Worm (Caenorhabditis elegans): ENCODE results near the gene sly-1.

sly-1 gene

ce11 chrIII:10481497-10481896 is 25.4 kb upstream of the sly-1 start (continued):
- TF ChIP-seq dpl-1 (GFP tag; optimal IDR thresholded peaks at IDR 0.05) = no peak

ce11 chrIII:10481988-10482387 is 24.9 kb upstream of the sly-1 start, which contains the start of gene D2045.8:
Gene D2045.8, plus strand, starts transcription at chrIII:10482288.
- TF ChIP-seq rcor-1 (GFP tag; IDR thresholded peaks at IDR 0.05) (no peak), Y95B8A.8 (GFP tag; IDR thresholded peaks at IDR 0.05) (no peak), mel-28 (tag; optimal IDR thresholded peaks at IDR 0.05; ENCODE audit: borderline replicate concordance) (no peak), cebp-1 (GFP tag; IDR thresholded peaks at IDR 0.05) (no peak), cebp-1 (tag; optimal IDR thresholded peaks at IDR 0.05) (no peak), B0261.1 (tag; optimal IDR thresholded peaks at IDR 0.05) (no peak), rec-8 (tag; optimal IDR thresholded peaks at IDR 0.05) (no peak)

- no peak for TF ChIP-seq mxl-1 (tag; optimal IDR thresholded peaks at IDR 0.05)
- TF ChIP-seq B0035.1 (tag; optimal IDR thresholded peaks at IDR 0.05) = no peak
- TF ChIP-seq F57C9.4 (tag; optimal IDR thresholded peaks at IDR 0.05) = no peak
- no peak for TF ChIP-seq B0261.1 (tag; optimal IDR thresholded peaks at IDR 0.05)
- no peak for TF ChIP-seq nhr-27 (tag; optimal IDR thresholded peaks at IDR 0.05)
- TF ChIP-seq zfh-2 (GFP tag; conservative IDR thresholded peaks at IDR 0.05) = no peak
- TF ChIP-seq xnd-1 (tag; optimal IDR thresholded peaks at IDR 0.05) = no peak
These were observed 20.4 kb upstream of the sly-1 start for ce11 chrIII:10486455-10486854.

ce11 chrIII:10488052-10488451 is 18.8 kb upstream of the sly-1 start, which contains the start of gene ptr-25:
Gene ptr-25, plus strand, starts transcription at chrIII:10488124.
- TF ChIP-seq F37B4.10 (GFP tag; IDR thresholded peaks at IDR 0.05) (no peak), chd-7 (tag; optimal IDR thresholded peaks at IDR 0.05) (no peak), F10E7.11 (tag; optimal IDR thresholded peaks at IDR 0.05) (no peak), lin-35 (GFP tag; optimal IDR thresholded peaks at IDR 0.05) (no peak), nhr-120 (GFP tag; IDR thresholded peaks at IDR 0.05) (no peak), dpl-1 (GFP tag; optimal IDR thresholded peaks at IDR 0.05) (no peak), F55B11.4 (tag; optimal IDR thresholded peaks at IDR 0.05; ENCODE audit: borderline replicate concordance, insufficient read depth) (no peak), attf-3 (GFP tag; conservative IDR thresholded peaks at IDR 0.05) (no peak), tlf-1 (GFP tag; optimal IDR thresholded peaks at IDR 0.05) (no peak)

DNA sequence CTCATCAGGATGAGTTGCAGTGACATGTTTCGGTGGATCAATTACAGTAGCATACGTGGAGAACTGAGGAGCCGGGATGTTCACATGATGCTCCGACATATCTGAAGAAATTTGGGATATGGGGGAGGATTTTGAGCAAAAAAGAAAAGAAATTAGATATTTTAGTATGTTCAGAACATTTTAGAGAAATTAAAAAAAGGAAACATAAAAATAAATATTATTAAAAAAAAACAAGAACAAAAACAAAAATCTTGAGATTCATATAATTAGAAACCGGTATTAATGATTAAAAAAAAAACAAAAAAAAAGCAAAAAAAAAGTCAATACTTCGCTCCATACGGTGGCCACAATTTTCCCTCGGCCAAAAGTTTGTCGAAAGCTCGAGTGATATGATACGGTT is 3.1 kb upstream of the sly-1 start, which contains the start of gene rab-33:
Gene rab-33 (minus strand): TSS at position 101 of the 400 bp plus-strand sequence.
- TF ChIP-seq Y53F4B.3 (GFP tag; IDR thresholded peaks at IDR 0.05) = no peak
- no peak for TF ChIP-seq fkh-3 (tag; optimal IDR thresholded peaks at IDR 0.05)
- no peak for TF ChIP-seq let-607 (tag; optimal IDR thresholded peaks at IDR 0.05)
- TF ChIP-seq gei-17 (GFP tag; optimal IDR thresholded peaks at IDR 0.05) = no peak
- no peak for TF ChIP-seq ztf-3 (GFP tag; optimal IDR thresholded peaks at IDR 0.05)
- no peak for TF ChIP-seq pbrm-1 (GFP tag; IDR thresholded peaks at IDR 0.05)
- TF ChIP-seq ztf-28 (GFP tag; IDR thresholded peaks at IDR 0.05) = no peak
- no peak for TF ChIP-seq D2030.7 (GFP tag; IDR thresholded peaks at IDR 0.05)
- TF ChIP-seq C17E4.6 (GFP tag; IDR thresholded peaks at IDR 0.05) = no peak
- TF ChIP-seq athp-1 (tag; optimal IDR thresholded peaks at IDR 0.05) = no peak
- TF ChIP-seq zim-3 (tag; optimal IDR thresholded peaks at IDR 0.05) = no peak
- TF ChIP-seq rec-8 (tag; optimal IDR thresholded peaks at IDR 0.05) = no peak
- no peak for TF ChIP-seq akir-1 (GFP tag; optimal IDR thresholded peaks at IDR 0.05)
- no peak for TF ChIP-seq T26A5.8 (tag; optimal IDR thresholded peaks at IDR 0.05)
- no peak for TF ChIP-seq snpc-1.3 (tag; optimal IDR thresholded peaks at IDR 0.05; ENCODE audit: insufficient read depth)
- TF ChIP-seq Y67H2A.10 (GFP tag; conservative IDR thresholded peaks at IDR 0.05) = no peak
- TF ChIP-seq madf-10 (tag; optimal IDR thresholded peaks at IDR 0.05) = no peak
- TF ChIP-seq nhr-27 (tag; optimal IDR thresholded peaks at IDR 0.05) = no peak
